Fruit fly (Drosophila melanogaster) whole organism, embryonic: ENCODE measurements around the gene CG31219.

ENCODE experiments used
- Atf3 ChIP-seq: fragments of 200-800 bp; sonication (Bioruptor generic); optimal IDR thresholded peaks from 3 replicates; lab custom pipeline; 2016; ENCODE audit warnings: missing biosample characterization, missing genetic modification characterization
- CG10274 ChIP-seq: fragments of 200-800 bp; sonication (Bioruptor generic); optimal IDR thresholded peaks from 3 replicates; lab custom pipeline; 2017; ENCODE audit warnings: missing biosample characterization, mild to moderate bottlenecking, missing genetic modification characterization
- CG10366 ChIP-seq: fragments of 200-800 bp; sonication (Bioruptor generic); IDR thresholded peaks from 2 replicates; pipeline ENCODE4 v1.3.6; 2022; ENCODE audit warnings: missing biosample characterization, missing genetic modification characterization
- CG10959 ChIP-seq: fragments of 200-800 bp; sonication (Bioruptor generic); IDR thresholded peaks from 2 replicates; pipeline ENCODE4 v1.3.6; 2022; ENCODE audit warnings: missing biosample characterization, missing genetic modification characterization
- CG11085 ChIP-seq: fragments of 200-800 bp; sonication (Bioruptor generic); IDR thresholded peaks from 2 replicates; pipeline ENCODE4 v1.3.6; 2022; ENCODE audit warnings: missing biosample characterization, missing genetic modification characterization
- CG11695 ChIP-seq: fragments of 200-800 bp; sonication (Bioruptor generic); IDR thresholded peaks from 3 replicates; pipeline ENCODE4 v1.3.6; 2022; ENCODE audit warnings: missing biosample characterization, missing genetic modification characterization
- CG11696 ChIP-seq: fragments of 200-800 bp; sonication (Bioruptor generic); IDR thresholded peaks from 2 replicates; pipeline ENCODE4 v1.3.6; 2022; ENCODE audit warnings: missing biosample characterization, missing genetic modification characterization
- CG13894 ChIP-seq: fragments of 200-800 bp; sonication (Bioruptor generic); optimal IDR thresholded peaks from 3 replicates; lab custom pipeline; 2018; ENCODE audit warnings: missing biosample characterization, mild to moderate bottlenecking, missing genetic modification characterization, moderate library complexity
- CG15073 ChIP-seq: fragments of 200-800 bp; sonication (Bioruptor generic); optimal IDR thresholded peaks from 2 replicates; lab custom pipeline; 2016; ENCODE audit warnings: missing biosample characterization, missing genetic modification characterization
- CG18599 ChIP-seq: fragments of 200-800 bp; sonication (Bioruptor generic); optimal IDR thresholded peaks from 3 replicates; lab custom pipeline; 2017; ENCODE audit warnings: missing biosample characterization, missing genetic modification characterization, mild to moderate bottlenecking, moderate library complexity, missing genetic modification reagents
- CG18764 ChIP-seq: fragments of 200-800 bp; sonication (Bioruptor generic); optimal IDR thresholded peaks from 3 replicates; lab custom pipeline; 2016; ENCODE audit warnings: missing biosample characterization, missing genetic modification characterization
- CG32772 ChIP-seq: fragments of 200-800 bp; sonication (Bioruptor generic); IDR thresholded peaks from 2 replicates; pipeline ENCODE4 v1.3.6; 2022; ENCODE audit warnings: missing biosample characterization, missing genetic modification characterization
- CG33213 ChIP-seq: fragments of 200-800 bp; sonication (Bioruptor generic); optimal IDR thresholded peaks from 3 replicates; lab custom pipeline; 2016; ENCODE audit warnings: missing biosample characterization, missing genetic modification characterization
- CG7786 ChIP-seq: fragments of 200-800 bp; sonication (Bioruptor generic); optimal IDR thresholded peaks from 2 replicates; lab custom pipeline; 2016; ENCODE audit warnings: missing biosample characterization, missing genetic modification characterization
- CG9797 ChIP-seq: fragments of 200-800 bp; sonication (Bioruptor generic); optimal IDR thresholded peaks from 3 replicates; lab custom pipeline; 2018; ENCODE audit warnings: missing biosample characterization, mild to moderate bottlenecking, missing genetic modification characterization
- D19B ChIP-seq: fragments of 200-800 bp; sonication (Bioruptor generic); optimal IDR thresholded peaks from 2 replicates; lab custom pipeline; 2017; ENCODE audit warnings: missing biosample characterization, mild to moderate bottlenecking, missing genetic modification characterization
- ERR ChIP-seq: fragments of 200-800 bp; sonication (Bioruptor generic); optimal IDR thresholded peaks from 2 replicates; lab custom pipeline; 2016; ENCODE audit warnings: missing biosample characterization, missing genetic modification characterization
- Eip74EF ChIP-seq, 2 experiments: fragments of 200-800 bp in 1 of 2; fragments of >200 bp in 1 of 2; sonication (Bioruptor generic) in 1 of 2; optimal IDR thresholded peaks; 2 replicates each; lab custom pipeline; 2017 to 2019; ENCODE audit warnings: missing biosample characterization in 2 of 2, missing genetic modification characterization in 2 of 2, mild to moderate bottlenecking in 1 of 2, moderate library complexity in 1 of 2
- Fer2 ChIP-seq: fragments of 200-800 bp; sonication (Bioruptor generic); optimal IDR thresholded peaks from 2 replicates; lab custom pipeline; 2018; ENCODE audit warnings: missing biosample characterization, mild to moderate bottlenecking, missing genetic modification characterization, moderate library complexity
- Gsc ChIP-seq: fragments of 200-800 bp; sonication (Bioruptor generic); IDR thresholded peaks from 2 replicates; pipeline ENCODE4 v1.3.6; 2022; ENCODE audit warnings: missing biosample characterization, missing genetic modification characterization
- HLH4C ChIP-seq: fragments of 200-800 bp; sonication (Bioruptor generic); IDR thresholded peaks from 3 replicates; pipeline ENCODE4 v1.3.6; 2022; ENCODE audit warnings: missing biosample characterization, missing genetic modification characterization; ENCODE audit not compliant: partially characterized antibody
- Hand ChIP-seq: fragments of 200-800 bp; sonication (Bioruptor generic); optimal IDR thresholded peaks from 2 replicates; lab custom pipeline; 2017; ENCODE audit warnings: mild to moderate bottlenecking, missing biosample characterization, missing genetic modification reagents, missing genetic modification characterization
- Hey ChIP-seq: fragments of 200-800 bp; sonication (Bioruptor generic); optimal IDR thresholded peaks from 3 replicates; lab custom pipeline; 2018; ENCODE audit warnings: missing biosample characterization, mild to moderate bottlenecking, missing genetic modification characterization
- NC2β ChIP-seq: fragments of 200-800 bp; sonication (Bioruptor generic); optimal IDR thresholded peaks from 2 replicates; lab custom pipeline; 2016; ENCODE audit warnings: missing biosample characterization, missing genetic modification characterization
- NK7.1 ChIP-seq: fragments of 200-800 bp; sonication (Bioruptor generic); optimal IDR thresholded peaks from 3 replicates; lab custom pipeline; 2016; ENCODE audit warnings: missing biosample characterization, missing genetic modification characterization
- NfI ChIP-seq: fragments of 200-800 bp; sonication (Bioruptor generic); optimal IDR thresholded peaks from 3 replicates; lab custom pipeline; 2018; ENCODE audit warnings: missing biosample characterization, mild to moderate bottlenecking, missing genetic modification characterization, moderate library complexity
- Ptx1 ChIP-seq: fragments of 200-800 bp; sonication (Bioruptor generic); IDR thresholded peaks from 2 replicates; pipeline ENCODE4 v1.3.6; 2022; ENCODE audit warnings: missing biosample characterization, missing genetic modification characterization
- Scr ChIP-seq: fragments of 200-800 bp; sonication (Bioruptor generic); IDR thresholded peaks from 2 replicates; pipeline ENCODE4 v1.3.6; 2022; ENCODE audit warnings: missing biosample characterization, missing genetic modification characterization; ENCODE audit not compliant: partially characterized antibody
- Side ChIP-seq: fragments of 200-800 bp; sonication (Bioruptor generic); optimal IDR thresholded peaks from 2 replicates; lab custom pipeline; 2016; ENCODE audit warnings: missing biosample characterization, missing genetic modification characterization
- Six4 ChIP-seq: fragments of 200-800 bp; sonication (Bioruptor generic); optimal IDR thresholded peaks from 2 replicates; lab custom pipeline; 2016; ENCODE audit warnings: missing biosample characterization, missing genetic modification characterization
- Sry-β ChIP-seq: fragments of 200-800 bp; sonication (Bioruptor generic); optimal IDR thresholded peaks from 2 replicates; lab custom pipeline; 2018; ENCODE audit warnings: missing biosample characterization, mild to moderate bottlenecking, missing genetic modification characterization, moderate library complexity
- Stat92E ChIP-seq, 3 experiments: fragments of >200 bp in 2 of 3; fragments of 200-800 bp in 1 of 3; sonication (Bioruptor generic) in 1 of 3; optimal IDR thresholded peaks; 2 replicates each; lab custom pipeline; 2017 to 2019; ENCODE audit warnings: missing biosample characterization in 3 of 3, missing genetic modification characterization in 3 of 3, mild to moderate bottlenecking in 1 of 3, moderate library complexity in 1 of 3
- ato ChIP-seq: fragments of 200-800 bp; sonication (Bioruptor generic); IDR thresholded peaks from 2 replicates; pipeline ENCODE4 v1.3.6; 2022; ENCODE audit warnings: missing biosample characterization, missing genetic modification characterization; ENCODE audit not compliant: partially characterized antibody
- bowl ChIP-seq: fragments of 200-800 bp; sonication (Bioruptor generic); IDR thresholded peaks from 2 replicates; pipeline ENCODE4 v1.3.6; 2022; ENCODE audit warnings: missing biosample characterization, missing genetic modification characterization
- cg ChIP-seq: fragments of 200-800 bp; sonication (Bioruptor generic); optimal IDR thresholded peaks from 3 replicates; lab custom pipeline; 2019; ENCODE audit warnings: missing biosample characterization, mild to moderate bottlenecking, missing genetic modification characterization, moderate library complexity
- danr ChIP-seq: fragments of 200-800 bp; sonication (Bioruptor generic); IDR thresholded peaks from 2 replicates; pipeline ENCODE4 v1.3.6; 2022; ENCODE audit warnings: missing biosample characterization, missing genetic modification characterization
- dpn ChIP-seq, 2 experiments: fragments of 200-800 bp; sonication (Bioruptor generic); optimal IDR thresholded peaks; 3 replicates each; lab custom pipeline; 2016; ENCODE audit warnings: missing biosample characterization in 2 of 2, missing genetic modification characterization in 2 of 2
- exex ChIP-seq: fragments of 200-800 bp; sonication (Bioruptor generic); optimal IDR thresholded peaks from 4 replicates; lab custom pipeline; 2018; ENCODE audit warnings: missing biosample characterization, mild to moderate bottlenecking, missing genetic modification characterization, moderate library complexity
- fd102C ChIP-seq: fragments of 200-800 bp; sonication (Bioruptor generic); optimal IDR thresholded peaks from 2 replicates; lab custom pipeline; 2018; ENCODE audit warnings: missing biosample characterization, mild to moderate bottlenecking, missing genetic modification characterization, moderate library complexity
- gcm ChIP-seq: fragments of 200-800 bp; sonication (Bioruptor generic); optimal IDR thresholded peaks from 2 replicates; lab custom pipeline; 2019; ENCODE audit warnings: missing biosample characterization, mild to moderate bottlenecking, missing genetic modification characterization, moderate library complexity
- gro ChIP-seq: fragments of 200-800 bp; sonication (Bioruptor generic); optimal IDR thresholded peaks from 2 replicates; lab custom pipeline; 2016; ENCODE audit warnings: missing biosample characterization, missing genetic modification characterization
- hbn ChIP-seq: fragments of 200-800 bp; sonication (Bioruptor generic); IDR thresholded peaks from 2 replicates; pipeline ENCODE4 v1.3.6; 2022; ENCODE audit warnings: missing biosample characterization, missing genetic modification characterization; ENCODE audit not compliant: partially characterized antibody
- nmo ChIP-seq: fragments of 200-800 bp; sonication (Bioruptor generic); optimal IDR thresholded peaks from 2 replicates; lab custom pipeline; 2018; ENCODE audit warnings: missing biosample characterization, mild to moderate bottlenecking, missing genetic modification characterization, moderate library complexity
- otp ChIP-seq: fragments of 200-800 bp; sonication (Bioruptor generic); IDR thresholded peaks from 3 replicates; pipeline ENCODE4, ENCODE4 v1.3.6; 2022; ENCODE audit warnings: missing biosample characterization, missing genetic modification characterization
- p53 ChIP-seq: fragments of 200-800 bp; sonication (Bioruptor generic); optimal IDR thresholded peaks from 2 replicates; lab custom pipeline; 2016; ENCODE audit warnings: missing biosample characterization, missing genetic modification characterization
- pho ChIP-seq: fragments of 200-800 bp; sonication (Bioruptor generic); optimal IDR thresholded peaks from 2 replicates; lab custom pipeline; 2016; ENCODE audit warnings: missing biosample characterization, missing genetic modification characterization
- pnt ChIP-seq: fragments of 200-800 bp; sonication (Bioruptor generic); optimal IDR thresholded peaks from 3 replicates; lab custom pipeline; 2016; ENCODE audit warnings: missing biosample characterization, missing genetic modification characterization
- seq ChIP-seq: fragments of 200-800 bp; sonication (Bioruptor generic); IDR thresholded peaks from 2 replicates; pipeline ENCODE4 v1.3.6; 2022; ENCODE audit warnings: missing biosample characterization, missing genetic modification characterization
- tgo ChIP-seq: fragments of 200-800 bp; sonication (Bioruptor generic); IDR thresholded peaks from 3 replicates; pipeline ENCODE4 v1.3.6; 2022; ENCODE audit warnings: missing biosample characterization, missing genetic modification characterization
- tio ChIP-seq: fragments of 200-800 bp; sonication (Bioruptor generic); optimal IDR thresholded peaks from 2 replicates; lab custom pipeline; 2017; ENCODE audit warnings: missing biosample characterization, missing genetic modification characterization, inconsistent platforms
- toy ChIP-seq: fragments of 200-800 bp; sonication (Bioruptor generic); IDR thresholded peaks from 2 replicates; pipeline ENCODE4 v1.3.6; 2022; ENCODE audit warnings: missing biosample characterization, missing genetic modification characterization

Gene CG31219

DNA sequence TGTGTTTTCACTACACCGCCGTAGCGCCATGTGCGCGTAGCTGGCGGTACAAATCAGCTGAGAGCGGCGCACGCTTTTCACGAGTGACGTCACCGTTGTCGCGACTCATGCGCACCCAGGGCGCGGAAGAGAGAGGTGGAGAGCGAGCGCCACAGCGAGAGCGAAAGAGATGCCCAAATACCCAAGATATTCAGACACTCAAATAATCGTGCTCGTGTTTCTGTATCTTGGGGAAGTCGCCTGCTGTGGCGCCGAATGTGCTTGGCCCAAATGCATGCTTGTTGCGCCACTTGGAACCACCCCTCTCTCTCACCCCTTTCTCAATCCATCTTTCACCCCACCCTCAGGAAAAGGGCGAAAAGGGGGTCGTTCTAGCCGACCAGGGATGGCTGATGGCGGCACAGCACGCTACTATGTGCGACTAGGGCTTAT is 18.1 kb upstream of the CG31219 start, which contains the start of gene CG6231 (continued):
- no peak for TF ChIP-seq bowl (GFP tag; lab: Robert Waterston, UW)
- TF ChIP-seq CG11085, result no peak
- TF ChIP-seq Ptx1 (GFP tag; lab: Robert Waterston, UW), result no peak
- TF ChIP-seq CG10959, result no peak
- TF ChIP-seq gro (GFP tag; lab: Kevin White, UChicago), result no peak
- TF ChIP-seq Fer2 (tag; lab: Kevin White, UChicago), result no peak
- TF ChIP-seq CG7786 (GFP tag; lab: Kevin White, UChicago), result no peak
- TF ChIP-seq CG9797 (GFP tag; lab: Kevin White, UChicago), result no peak
- peak in 1 of 2 experiments; percentile 5 for TF ChIP-seq Eip74EF (GFP tag; optimal IDR thresholded peaks at IDR 0.05; lab: Kevin White, UChicago)
- no peak for TF ChIP-seq exex (tag; lab: Kevin White, UChicago)
- TF ChIP-seq tio, result no peak
- no peak for TF ChIP-seq Side
- no peak for TF ChIP-seq ato (GFP tag; lab: Robert Waterston, UW)
- no peak for TF ChIP-seq toy
- TF ChIP-seq ERR (GFP tag; lab: Kevin White, UChicago), result no peak
- TF ChIP-seq cg, result no peak
- peak; percentile 25 for TF ChIP-seq CG18599 (GFP tag; lab: Kevin White, UChicago)
- TF ChIP-seq CG11695 (GFP tag; lab: Robert Waterston, UW), result no peak
- no peak for TF ChIP-seq D19B
- TF ChIP-seq CG32772 (GFP tag; lab: Robert Waterston, UW), result no peak
- TF ChIP-seq CG13894 (tag; lab: Kevin White, UChicago), result no peak
- no peak for TF ChIP-seq p53 (GFP tag; lab: Kevin White, UChicago)
- TF ChIP-seq pnt (GFP tag; lab: Kevin White, UChicago), result peak; percentile 14
- TF ChIP-seq Six4 (GFP tag; lab: Kevin White, UChicago), result no peak
- TF ChIP-seq CG15073, result no peak
- TF ChIP-seq CG10366 (GFP tag; lab: Robert Waterston, UW), result no peak
- TF ChIP-seq CG10274 (GFP tag; lab: Kevin White, UChicago), result peak; percentile 84
- no peak for TF ChIP-seq Hand
- TF ChIP-seq NfI, result no peak
- no peak for TF ChIP-seq dpn (GFP tag; optimal IDR thresholded peaks at IDR 0.05; lab: Kevin White, UChicago)
- no peak for TF ChIP-seq pho (GFP tag; lab: Kevin White, UChicago)
- no peak for TF ChIP-seq Hey
- TF ChIP-seq NC2β (GFP tag; lab: Kevin White, UChicago), result no peak
- TF ChIP-seq seq (GFP tag; lab: Robert Waterston, UW), result no peak
- no peak for TF ChIP-seq fd102C (GFP tag; lab: Kevin White, UChicago)
- TF ChIP-seq hbn (GFP tag; lab: Robert Waterston, UW), result peak; percentile 45; the same call in 1 of the 2 replicates
- TF ChIP-seq Atf3 (GFP tag; lab: Kevin White, UChicago), result peak; percentile 67
- no peak for TF ChIP-seq CG33213 (GFP tag; lab: Kevin White, UChicago)
- no peak for TF ChIP-seq gcm (GFP tag; lab: Kevin White, UChicago)

- TF ChIP-seq nmo (GFP tag; lab: Kevin White, UChicago) (no peak), tgo (no peak), CG10366 (GFP tag; lab: Robert Waterston, UW) (no peak), HLH4C (no peak), Gsc (no peak), Sry-β (GFP tag; lab: Kevin White, UChicago) (no peak), danr (GFP tag; lab: Robert Waterston, UW) (no peak), CG11696 (GFP tag; lab: Robert Waterston, UW) (no peak), CG18764 (GFP tag; lab: Kevin White, UChicago) (no peak), NK7.1 (GFP tag; lab: Kevin White, UChicago) (no peak), otp (GFP tag; lab: Robert Waterston, UW) (no peak), Stat92E (GFP tag; optimal IDR thresholded peaks at IDR 0.05; lab: Kevin White, UChicago) (no peak), Scr (GFP tag; lab: Robert Waterston, UW) (no peak)
- TF ChIP-seq, all 482 proteins: peak for 0
Measured at dm6 chr3R:19634649-19635048, 16.2 kb upstream of the CG31219 start, which contains the start of gene CG34138. Gene CG34138, plus strand, starts transcription at chr3R:19634949.
